Worm (Caenorhabditis elegans): ENCODE results near the gene nifk-1.

Gene nifk-1

ce11 chrIII:4705207-4705606, 12.1 kb upstream of the nifk-1 start, which contains the start of gene pgap-2:
Gene pgap-2 (plus strand): TSS chrIII:4705507.
- TF ChIP-seq ceh-34 (tag; optimal IDR thresholded peaks at IDR 0.05) (no peak), unc-86 (tag; optimal IDR thresholded peaks at IDR 0.05) (no peak), hlh-15 (tag; optimal IDR thresholded peaks at IDR 0.05) (no peak), unc-3 (GFP tag; conservative IDR thresholded peaks at IDR 0.05) (no peak), unc-3 (tag; optimal IDR thresholded peaks at IDR 0.05) (no peak), syd-9 (tag; optimal IDR thresholded peaks at IDR 0.05) (no peak), C08G9.2 (tag; optimal IDR thresholded peaks at IDR 0.05) (no peak)

DNA sequence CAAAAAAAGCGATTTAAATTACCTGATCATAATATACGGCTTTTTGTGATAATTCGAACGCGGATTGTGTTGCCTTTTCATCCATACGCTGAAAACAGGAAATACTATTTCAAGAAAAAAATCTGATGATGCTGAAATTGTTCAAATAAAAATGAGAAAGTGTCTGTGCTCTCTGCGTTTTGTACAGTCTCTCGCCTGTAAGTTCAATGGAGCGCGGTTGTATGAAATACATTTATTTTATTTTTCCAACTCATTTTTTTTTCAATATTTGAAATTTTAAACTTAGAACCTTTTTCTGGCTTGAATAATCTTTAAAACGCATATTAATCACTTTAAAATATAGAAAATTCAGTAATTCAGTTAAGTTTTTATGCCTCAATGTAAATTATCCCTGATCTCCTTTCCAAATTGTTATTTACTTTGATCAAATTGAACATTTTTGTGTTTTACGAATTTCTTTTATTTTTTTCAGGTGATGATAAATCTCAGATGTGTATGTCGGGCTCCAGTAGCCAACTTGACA, 10.9 kb upstream of the nifk-1 start, which contains the start of the genes clp-2 and mrpl-16:
clp-2 (minus strand) TSS at position 94 of the 523 bp plus-strand sequence.
mrpl-16 (plus strand) TSS at position 473 of the 523 bp plus-strand sequence.
- TF ChIP-seq zip-5 (tag; optimal IDR thresholded peaks at IDR 0.05) (no peak), hlh-15 (tag; optimal IDR thresholded peaks at IDR 0.05) (no peak), ceh-18 (tag; optimal IDR thresholded peaks at IDR 0.05) (no peak), unc-42 (tag; optimal IDR thresholded peaks at IDR 0.05) (peak; percentile 18), F13H6.1 (tag; optimal IDR thresholded peaks at IDR 0.05) (no peak), elt-2 (tag; optimal IDR thresholded peaks at IDR 0.05) (no peak), npax-4 (tag; optimal IDR thresholded peaks at IDR 0.05) (no peak), ceh-19 (GFP tag; optimal IDR thresholded peaks at IDR 0.05) (no peak)

DNA sequence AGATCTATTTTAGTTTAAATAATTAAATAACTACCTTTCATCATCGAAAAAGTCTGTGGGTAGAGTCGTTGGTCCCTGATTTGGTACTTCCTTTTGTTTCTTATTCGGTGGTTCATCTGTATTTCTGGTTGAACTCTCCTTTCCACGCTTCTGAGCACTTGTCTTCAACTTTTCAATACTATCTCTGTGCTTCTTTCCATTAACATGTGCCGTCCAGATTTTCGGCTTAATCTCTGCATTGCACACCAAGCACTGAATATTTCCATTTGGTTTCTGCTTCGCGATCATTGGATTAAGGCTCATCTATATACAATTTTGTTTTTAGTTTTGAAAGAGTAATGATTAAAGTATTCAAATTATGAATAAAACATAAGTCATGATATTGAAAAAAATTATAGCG, 6.8 kb upstream of the nifk-1 start, which contains the start of gene sel-13:
sel-13 (minus strand) TSS at position 303 of the 400 bp plus-strand sequence.
- TF ChIP-seq sox-4 (tag; optimal IDR thresholded peaks at IDR 0.05) (no peak), dve-1 (tag; optimal IDR thresholded peaks at IDR 0.05) (no peak), fkh-10 (GFP tag; optimal IDR thresholded peaks at IDR 0.05) (no peak), sdc-2 (tag; optimal IDR thresholded peaks at IDR 0.05) (no peak), lin-11 (tag; optimal IDR thresholded peaks at IDR 0.05) (no peak), K09A11.1 (tag; optimal IDR thresholded peaks at IDR 0.05; ENCODE audit: insufficient read depth) (no peak), pag-3 (tag; optimal IDR thresholded peaks at IDR 0.05; ENCODE audit: borderline replicate concordance) (no peak), C38D4.7 (GFP tag; optimal IDR thresholded peaks at IDR 0.05) (no peak), pax-1 (tag; optimal IDR thresholded peaks at IDR 0.05) (no peak), tbx-2 (tag; optimal IDR thresholded peaks at IDR 0.05) (no peak), ama-1 (optimal IDR thresholded peaks at IDR 0.05) (no peak), ceh-6 (GFP tag; optimal IDR thresholded peaks at IDR 0.05) (no peak), ref-2 (tag; optimal IDR thresholded peaks at IDR 0.05) (no peak), ceh-34 (tag; optimal IDR thresholded peaks at IDR 0.05) (no peak), hlh-30 (tag; optimal IDR thresholded peaks at IDR 0.05; ENCODE audit: insufficient read depth) (no peak), madf-2 (tag; optimal IDR thresholded peaks at IDR 0.05) (no peak), eyg-1 (tag; optimal IDR thresholded peaks at IDR 0.05) (no peak), gmeb-2 (tag; optimal IDR thresholded peaks at IDR 0.05) (no peak), zip-5 (tag; optimal IDR thresholded peaks at IDR 0.05) (no peak)

ce11 chrIII:4697819-4698218, 4.7 kb upstream of the nifk-1 start, which contains the start of gene dnj-18:
Gene dnj-18 (plus strand): TSS chrIII:4698119.
- no peak for TF ChIP-seq hlh-6 (tag; optimal IDR thresholded peaks at IDR 0.05)
- TF ChIP-seq K02D7.2 (tag; optimal IDR thresholded peaks at IDR 0.05), result no peak
- no peak for TF ChIP-seq ztf-16 (tag; optimal IDR thresholded peaks at IDR 0.05)
- no peak for TF ChIP-seq fkh-10 (GFP tag; optimal IDR thresholded peaks at IDR 0.05)
- TF ChIP-seq unc-3 (GFP tag; conservative IDR thresholded peaks at IDR 0.05), result no peak
- TF ChIP-seq unc-3 (tag; optimal IDR thresholded peaks at IDR 0.05), result no peak
- TF ChIP-seq ceh-6 (GFP tag; optimal IDR thresholded peaks at IDR 0.05), result no peak

DNA sequence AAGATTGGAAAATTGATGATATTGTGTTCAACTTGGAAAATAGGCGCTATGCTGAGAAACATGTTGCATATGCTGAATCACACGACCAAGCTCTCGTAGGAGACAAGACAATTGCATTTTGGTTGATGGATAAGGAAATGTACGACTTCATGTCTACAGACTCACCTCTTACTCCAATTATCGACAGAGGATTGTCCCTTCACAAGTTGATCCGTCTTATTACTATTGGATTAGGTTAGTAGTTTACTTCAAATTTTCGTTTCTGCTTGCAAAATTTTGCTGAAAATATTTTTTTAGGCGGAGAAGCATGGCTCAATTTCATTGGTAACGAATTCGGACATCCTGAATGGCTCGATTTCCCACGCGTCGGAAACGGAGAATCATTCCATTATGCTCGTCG, 3.8 kb upstream of the nifk-1 start:
- no peak for TF ChIP-seq ceh-31 (tag; optimal IDR thresholded peaks at IDR 0.05)
- TF ChIP-seq pqm-1 (tag; optimal IDR thresholded peaks at IDR 0.05), result no peak
- no peak for TF ChIP-seq sox-2 (GFP tag; IDR thresholded peaks at IDR 0.05)
- TF ChIP-seq elt-4 (tag; optimal IDR thresholded peaks at IDR 0.05), result no peak
- TF ChIP-seq ceh-14 (tag; optimal IDR thresholded peaks at IDR 0.05), result no peak
- TF ChIP-seq hlh-13 (GFP tag; optimal IDR thresholded peaks at IDR 0.05), result no peak
- TF ChIP-seq pros-1 (tag; optimal IDR thresholded peaks at IDR 0.05), result no peak
- TF ChIP-seq tbx-7 (tag; optimal IDR thresholded peaks at IDR 0.05), result no peak
- TF ChIP-seq ceh-34 (tag; optimal IDR thresholded peaks at IDR 0.05), result no peak
- no peak for TF ChIP-seq C08G9.2 (tag; optimal IDR thresholded peaks at IDR 0.05)
- no peak for TF ChIP-seq elt-2 (tag; optimal IDR thresholded peaks at IDR 0.05)
- no peak for TF ChIP-seq K09A11.1 (tag; optimal IDR thresholded peaks at IDR 0.05; ENCODE audit: insufficient read depth)
- TF ChIP-seq che-1 (tag; optimal IDR thresholded peaks at IDR 0.05), result no peak
- no peak for TF ChIP-seq unc-42 (tag; optimal IDR thresholded peaks at IDR 0.05)
